Fruit fly (Drosophila melanogaster): ENCODE results near the gene CG15399.
A peak's percentile ranks its signal among the peaks of the same experiment; 100 is the strongest.

CG15399 gene

dm6 chr2L:2723100-2723499 is 48.5 kb downstream of the CG15399 start (continued):
- TF ChIP-seq row (GFP tag; IDR thresholded peaks at IDR 0.05) (peak; percentile 66), CG1602 (GFP tag; optimal IDR thresholded peaks at IDR 0.05) (no peak), klu (GFP tag; IDR thresholded peaks at IDR 0.05) (no peak), Mrtf (GFP tag; IDR thresholded peaks at IDR 0.05) (0 out of 3 replicates have a peak, but pooled peaks have one; percentile 24), pita (GFP tag; optimal IDR thresholded peaks at IDR 0.05) (no peak), CG2199 (GFP tag; IDR thresholded peaks at IDR 0.05) (no peak), CG16863 (GFP tag; optimal IDR thresholded peaks at IDR 0.05) (no peak), CG12219 (GFP tag; optimal IDR thresholded peaks at IDR 0.05) (no peak), H2.0 (GFP tag; IDR thresholded peaks at IDR 0.05) (no peak), sob (GFP tag; IDR thresholded peaks at IDR 0.05) (peak; percentile 52; the same call in 1 of the 2 replicates), chm (GFP tag; IDR thresholded peaks at IDR 0.05) (no peak), az2 (GFP tag; optimal IDR thresholded peaks at IDR 0.05) (no peak), slp2 (GFP tag; optimal IDR thresholded peaks at IDR 0.05) (no peak), Fer2 (tag; optimal IDR thresholded peaks at IDR 0.05) (no peak), Nf-YA (GFP tag; IDR thresholded peaks at IDR 0.05) (no peak), CG10366 (GFP tag; IDR thresholded peaks at IDR 0.05) (peak; percentile 36), lola (GFP tag; optimal IDR thresholded peaks at IDR 0.05) (no peak), grn (GFP tag; optimal IDR thresholded peaks at IDR 0.05) (no peak), Ada2b (GFP tag; IDR thresholded peaks at IDR 0.05) (no peak), cad (GFP tag; optimal IDR thresholded peaks at IDR 0.05) (no peak), CG1792 (GFP tag; optimal IDR thresholded peaks at IDR 0.05) (no peak), CG30403 (GFP tag; optimal IDR thresholded peaks at IDR 0.05) (peak; percentile 17), Jarid2 (GFP tag; optimal IDR thresholded peaks at IDR 0.05) (no peak), so (GFP tag; IDR thresholded peaks at IDR 0.05) (no peak), CG11504 (tag; optimal IDR thresholded peaks at IDR 0.05) (peak; percentile 48), CG12659 (GFP tag; optimal IDR thresholded peaks at IDR 0.05) (peak; percentile 14), CG9817 (tag; optimal IDR thresholded peaks at IDR 0.05) (no peak), lov (optimal IDR thresholded peaks at IDR 0.05) (no peak), lov (GFP tag; IDR thresholded peaks at IDR 0.05) (no peak), sima (GFP tag; optimal IDR thresholded peaks at IDR 0.05) (no peak), CG7963 (GFP tag; IDR thresholded peaks at IDR 0.05; ENCODE audit: partially characterized antibody) (no peak), ato (GFP tag; IDR thresholded peaks at IDR 0.05; ENCODE audit: partially characterized antibody) (no peak), bbx (GFP tag; IDR thresholded peaks at IDR 0.05; ENCODE audit: partially characterized antibody) (no peak), CG9437 (GFP tag; optimal IDR thresholded peaks at IDR 0.05) (no peak), CG12104 (GFP tag; optimal IDR thresholded peaks at IDR 0.05) (no peak), lab (GFP tag; optimal IDR thresholded peaks at IDR 0.05) (peak; percentile 60), aop (GFP tag; IDR thresholded peaks at IDR 0.05) (no peak), repo (GFP tag; optimal IDR thresholded peaks at IDR 0.05) (no peak), Max (GFP tag; optimal IDR thresholded peaks at IDR 0.05) (no peak), CG30431 (GFP tag; optimal IDR thresholded peaks at IDR 0.05) (no peak), gce (GFP tag; IDR thresholded peaks at IDR 0.05) (no peak), Hr3 (GFP tag; optimal IDR thresholded peaks at IDR 0.05) (no peak), CG13123 (GFP tag; optimal IDR thresholded peaks at IDR 0.05) (no peak), CG17186 (GFP tag; optimal IDR thresholded peaks at IDR 0.05) (no peak), usp (GFP tag; optimal IDR thresholded peaks at IDR 0.05) (no peak), CG18011 (GFP tag; optimal IDR thresholded peaks at IDR 0.05) (no peak), HLHmδ (GFP tag; optimal IDR thresholded peaks at IDR 0.05) (no peak), sr (GFP tag; IDR thresholded peaks at IDR 0.05) (no peak), CG15601 (tag; optimal IDR thresholded peaks at IDR 0.05) (no peak), zfh2 (GFP tag; optimal IDR thresholded peaks at IDR 0.05) (no peak), CG34422 (GFP tag; IDR thresholded peaks at IDR 0.05) (no peak), CG4617 (GFP tag; optimal IDR thresholded peaks at IDR 0.05; ENCODE audit: borderline replicate concordance) (no peak)

All from whole organism, embryonic.